Fruit fly (Drosophila melanogaster) whole organism, embryonic: ENCODE data around the gene CG31823.

Experiments
- Adf1 ChIP-seq: fragments of 200-800 bp; sonication (Bioruptor generic); IDR thresholded peaks from 2 replicates; pipeline ENCODE4 v1.3.6; 2022; ENCODE audit warnings: missing biosample characterization, missing genetic modification characterization
- Atf3 ChIP-seq: fragments of 200-800 bp; sonication (Bioruptor generic); optimal IDR thresholded peaks from 3 replicates; lab custom pipeline; 2016; ENCODE audit warnings: missing biosample characterization, missing genetic modification characterization
- Bteb2 ChIP-seq: fragments of 200-800 bp; sonication (Bioruptor generic); optimal IDR thresholded peaks from 2 replicates; lab custom pipeline; 2016; ENCODE audit warnings: missing biosample characterization, missing genetic modification characterization
- CG10321 ChIP-seq: fragments of 200-800 bp; sonication (Bioruptor generic); IDR thresholded peaks from 2 replicates; pipeline ENCODE4 v1.3.6; 2022; ENCODE audit warnings: missing biosample characterization, missing genetic modification characterization
- CG10431 ChIP-seq: fragments of 200-800 bp; sonication (Bioruptor generic); optimal IDR thresholded peaks from 3 replicates; lab custom pipeline; 2018; ENCODE audit warnings: missing biosample characterization, mild to moderate bottlenecking, missing genetic modification characterization
- CG10543 ChIP-seq: fragments of 200-800 bp; sonication (Bioruptor generic); optimal IDR thresholded peaks from 3 replicates; lab custom pipeline; 2017; ENCODE audit warnings: missing biosample characterization, mild to moderate bottlenecking, missing genetic modification characterization, moderate library complexity
- CG10654 ChIP-seq: fragments of 200-800 bp; sonication (Bioruptor generic); optimal IDR thresholded peaks from 2 replicates; lab custom pipeline; 2016; ENCODE audit warnings: missing biosample characterization, missing genetic modification characterization
- CG12299 ChIP-seq: fragments of 200-800 bp; sonication (Bioruptor generic); optimal IDR thresholded peaks from 2 replicates; lab custom pipeline; 2018; ENCODE audit warnings: missing biosample characterization, mild to moderate bottlenecking, missing genetic modification characterization
- CG12659 ChIP-seq: fragments of 200-800 bp; sonication (Bioruptor generic); optimal IDR thresholded peaks from 3 replicates; lab custom pipeline; 2017; ENCODE audit warnings: mild to moderate bottlenecking, missing biosample characterization, missing genetic modification reagents, missing genetic modification characterization
- CG12744 ChIP-seq: fragments of 200-800 bp; sonication (Bioruptor generic); optimal IDR thresholded peaks from 2 replicates; lab custom pipeline; 2016; ENCODE audit warnings: missing biosample characterization, missing genetic modification characterization
- CG13624 ChIP-seq: fragments of 200-800 bp; sonication (Bioruptor generic); optimal IDR thresholded peaks from 2 replicates; lab custom pipeline; 2016; ENCODE audit warnings: missing biosample characterization, missing genetic modification characterization
- CG15696 ChIP-seq: fragments of 200-800 bp; sonication (Bioruptor generic); optimal IDR thresholded peaks from 2 replicates; lab custom pipeline; 2019; ENCODE audit warnings: missing biosample characterization, mild to moderate bottlenecking, missing genetic modification characterization, moderate library complexity
- CG1647 ChIP-seq: fragments of 200-800 bp; sonication (Bioruptor generic); optimal IDR thresholded peaks from 3 replicates; lab custom pipeline; 2016; ENCODE audit warnings: missing biosample characterization, missing genetic modification characterization
- CG17385 ChIP-seq: fragments of 200-800 bp; sonication (Bioruptor generic); optimal IDR thresholded peaks from 3 replicates; lab custom pipeline; 2018; ENCODE audit warnings: missing biosample characterization, mild to moderate bottlenecking, missing genetic modification characterization
- CG2889 ChIP-seq: fragments of 200-800 bp; sonication (Bioruptor generic); IDR thresholded peaks from 3 replicates; pipeline ENCODE4 v1.3.6; 2022; ENCODE audit warnings: missing biosample characterization, missing genetic modification characterization
- CG4282 ChIP-seq: fragments of 200-800 bp; sonication (Bioruptor generic); optimal IDR thresholded peaks from 2 replicates; lab custom pipeline; 2016; ENCODE audit warnings: missing biosample characterization, missing genetic modification characterization
- CG7786 ChIP-seq: fragments of 200-800 bp; sonication (Bioruptor generic); optimal IDR thresholded peaks from 2 replicates; lab custom pipeline; 2016; ENCODE audit warnings: missing biosample characterization, missing genetic modification characterization
- CG7928 ChIP-seq: fragments of 200-800 bp; sonication (Bioruptor generic); optimal IDR thresholded peaks from 2 replicates; lab custom pipeline; 2017; ENCODE audit warnings: missing biosample characterization, mild to moderate bottlenecking, missing genetic modification characterization
- CG8089 ChIP-seq: fragments of 200-800 bp; sonication (Bioruptor generic); optimal IDR thresholded peaks from 3 replicates; lab custom pipeline; 2016; ENCODE audit warnings: missing biosample characterization, missing genetic modification characterization
- Dfd ChIP-seq, 2 experiments: fragments of >200 bp; optimal IDR thresholded peaks; 2 replicates each; lab custom pipeline; 2017; ENCODE audit warnings: missing biosample characterization in 2 of 2, missing genetic modification characterization in 2 of 2
- Dp ChIP-seq: fragments of 200-800 bp; sonication (Bioruptor generic); optimal IDR thresholded peaks from 2 replicates; lab custom pipeline; 2018; ENCODE audit warnings: missing biosample characterization, mild to moderate bottlenecking, missing genetic modification characterization, moderate library complexity
- Eip74EF ChIP-seq, 2 experiments: fragments of 200-800 bp in 1 of 2; fragments of >200 bp in 1 of 2; sonication (Bioruptor generic) in 1 of 2; optimal IDR thresholded peaks; 2 replicates each; lab custom pipeline; 2017 to 2019; ENCODE audit warnings: missing biosample characterization in 2 of 2, missing genetic modification characterization in 2 of 2, mild to moderate bottlenecking in 1 of 2, moderate library complexity in 1 of 2
- Hsf ChIP-seq: fragments of 200-800 bp; sonication (Bioruptor generic); optimal IDR thresholded peaks from 3 replicates; lab custom pipeline; 2016; ENCODE audit warnings: missing biosample characterization, missing genetic modification characterization
- Lim3 ChIP-seq: fragments of 200-800 bp; sonication (Bioruptor generic); IDR thresholded peaks from 2 replicates; pipeline ENCODE4 v1.3.6; 2022; ENCODE audit warnings: missing biosample characterization, missing genetic modification characterization
- Max ChIP-seq: fragments of 200-800 bp; sonication (Bioruptor generic); optimal IDR thresholded peaks from 2 replicates; lab custom pipeline; 2016; ENCODE audit warnings: missing biosample characterization, mild to moderate bottlenecking, missing genetic modification characterization
- Oaz ChIP-seq: fragments of 200-800 bp; sonication (Bioruptor generic); IDR thresholded peaks from 2 replicates; pipeline ENCODE4 v1.3.6; 2022; ENCODE audit warnings: missing biosample characterization, missing genetic modification characterization
- Pdp1 ChIP-seq, 2 experiments: fragments of 200-800 bp; sonication (Bioruptor generic); optimal IDR thresholded peaks; 3 replicates each; lab custom pipeline; 2016; ENCODE audit warnings: missing biosample characterization in 2 of 2, missing genetic modification characterization in 2 of 2, mild to moderate bottlenecking in 1 of 2, moderate library complexity in 1 of 2
- Rfx ChIP-seq: fragments of 200-800 bp; sonication (Bioruptor generic); IDR thresholded peaks from 2 replicates; pipeline ENCODE4 v1.3.6; 2022; ENCODE audit warnings: missing biosample characterization, missing genetic modification characterization
- Stat92E ChIP-seq, 3 experiments: fragments of >200 bp in 2 of 3; fragments of 200-800 bp in 1 of 3; sonication (Bioruptor generic) in 1 of 3; optimal IDR thresholded peaks; 2 replicates each; lab custom pipeline; 2017 to 2019; ENCODE audit warnings: missing biosample characterization in 3 of 3, missing genetic modification characterization in 3 of 3, mild to moderate bottlenecking in 1 of 3, moderate library complexity in 1 of 3
- ara ChIP-seq: fragments of 200-800 bp; sonication (Bioruptor generic); IDR thresholded peaks from 2 replicates; pipeline ENCODE4 v1.3.6; 2022; ENCODE audit warnings: missing biosample characterization, missing genetic modification characterization
- az2 ChIP-seq: fragments of 200-800 bp; sonication (Bioruptor generic); optimal IDR thresholded peaks from 3 replicates; lab custom pipeline; 2016; ENCODE audit warnings: missing biosample characterization, missing genetic modification characterization
- chm ChIP-seq: fragments of 200-800 bp; sonication (Bioruptor generic); IDR thresholded peaks from 2 replicates; pipeline ENCODE4 v1.3.6; 2022; ENCODE audit warnings: missing biosample characterization, missing genetic modification characterization
- dimm ChIP-seq: fragments of 200-800 bp; sonication (Bioruptor generic); IDR thresholded peaks from 2 replicates; pipeline ENCODE4 v1.3.6; 2022; ENCODE audit warnings: missing biosample characterization, missing genetic modification characterization
- emc ChIP-seq: fragments of 200-800 bp; sonication (Bioruptor generic); optimal IDR thresholded peaks from 2 replicates; lab custom pipeline; 2016; ENCODE audit warnings: missing biosample characterization, missing genetic modification characterization
- esg ChIP-seq: fragments of 200-800 bp; sonication (Bioruptor generic); conservative IDR thresholded peaks from 2 replicates; pipeline ENCODE4 v1.3.6; 2022; ENCODE audit warnings: missing biosample characterization, missing genetic modification characterization
- exex ChIP-seq: fragments of 200-800 bp; sonication (Bioruptor generic); optimal IDR thresholded peaks from 4 replicates; lab custom pipeline; 2018; ENCODE audit warnings: missing biosample characterization, mild to moderate bottlenecking, missing genetic modification characterization, moderate library complexity
- gro ChIP-seq: fragments of 200-800 bp; sonication (Bioruptor generic); optimal IDR thresholded peaks from 2 replicates; lab custom pipeline; 2016; ENCODE audit warnings: missing biosample characterization, missing genetic modification characterization
- gsb ChIP-seq: fragments of 200-800 bp; sonication (Bioruptor generic); IDR thresholded peaks from 2 replicates; pipeline ENCODE4 v1.3.6; 2022; ENCODE audit warnings: missing biosample characterization, missing genetic modification characterization
- hbn ChIP-seq: fragments of 200-800 bp; sonication (Bioruptor generic); IDR thresholded peaks from 2 replicates; pipeline ENCODE4 v1.3.6; 2022; ENCODE audit warnings: missing biosample characterization, missing genetic modification characterization; ENCODE audit not compliant: partially characterized antibody
- her ChIP-seq: fragments of 200-800 bp; sonication (Bioruptor generic); optimal IDR thresholded peaks from 2 replicates; lab custom pipeline; 2016; ENCODE audit warnings: missing biosample characterization, missing genetic modification characterization
- nerfin-1 ChIP-seq: fragments of 200-800 bp; sonication (Bioruptor generic); optimal IDR thresholded peaks from 3 replicates; lab custom pipeline; 2019; ENCODE audit warnings: missing biosample characterization, mild to moderate bottlenecking, missing genetic modification characterization, moderate library complexity
- p53 ChIP-seq: fragments of 200-800 bp; sonication (Bioruptor generic); optimal IDR thresholded peaks from 2 replicates; lab custom pipeline; 2016; ENCODE audit warnings: missing biosample characterization, missing genetic modification characterization
- pnt ChIP-seq: fragments of 200-800 bp; sonication (Bioruptor generic); optimal IDR thresholded peaks from 3 replicates; lab custom pipeline; 2016; ENCODE audit warnings: missing biosample characterization, missing genetic modification characterization
- salm ChIP-seq: fragments of 200-800 bp; sonication (Bioruptor generic); optimal IDR thresholded peaks from 2 replicates; lab custom pipeline; 2018; ENCODE audit warnings: missing biosample characterization, mild to moderate bottlenecking, missing genetic modification characterization
- sc ChIP-seq, 3 experiments: fragments of >200 bp in 2 of 3; fragments of 200-800 bp in 1 of 3; sonication (Bioruptor generic) in 1 of 3; optimal IDR thresholded peaks; 2 replicates in 2 of 3; 3 replicates in 1 of 3; lab custom pipeline; 2017; ENCODE audit warnings: mild to moderate bottlenecking in 1 of 3, missing biosample characterization in 1 of 3, missing genetic modification characterization in 1 of 3, missing genetic modification reagents in 1 of 3
- so ChIP-seq: fragments of 200-800 bp; sonication (Bioruptor generic); IDR thresholded peaks from 3 replicates; pipeline ENCODE4 v1.3.6; 2022; ENCODE audit warnings: missing biosample characterization, missing genetic modification characterization
- ttk ChIP-seq: fragments of 200-800 bp; sonication (Bioruptor generic); IDR thresholded peaks from 2 replicates; pipeline ENCODE4 v2.1.2; 2022; ENCODE audit warnings: missing biosample characterization, missing genetic modification characterization
- z ChIP-seq: fragments of 200-800 bp; sonication (Bioruptor generic); IDR thresholded peaks from 3 replicates; pipeline ENCODE4 v1.3.6; 2022; ENCODE audit warnings: missing biosample characterization, missing genetic modification characterization
- zen ChIP-seq: fragments of 200-800 bp; sonication (Bioruptor generic); optimal IDR thresholded peaks from 3 replicates; lab custom pipeline; 2018; ENCODE audit warnings: missing biosample characterization, mild to moderate bottlenecking, missing genetic modification characterization, moderate library complexity
- zen2 ChIP-seq: fragments of 200-800 bp; sonication (Bioruptor generic); IDR thresholded peaks from 3 replicates; pipeline ENCODE4 v1.3.6; 2022; ENCODE audit warnings: missing biosample characterization, missing genetic modification characterization; ENCODE audit not compliant: partially characterized antibody

Gene CG31823

DNA sequence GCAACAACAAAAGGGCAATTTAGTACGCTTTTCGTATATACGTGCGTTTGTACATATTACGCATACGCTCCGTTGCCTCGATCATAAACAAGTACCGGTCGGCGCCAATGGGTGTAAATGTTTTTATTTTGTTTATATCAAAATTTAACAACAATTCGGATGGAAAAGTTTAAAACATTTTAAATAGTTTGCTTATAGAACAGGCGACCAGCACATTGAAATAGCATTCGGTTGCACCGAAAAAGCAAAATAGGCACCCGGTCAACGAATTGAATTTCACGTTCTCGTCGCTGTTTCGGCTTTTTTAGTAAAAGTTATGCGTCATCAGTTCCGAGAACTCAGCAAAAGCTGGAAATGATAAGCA is 13.3 kb upstream of the CG31823 start (continued):
- no peak for TF ChIP-seq CG10431 (GFP tag; lab: Kevin White, UChicago)
- no peak for TF ChIP-seq emc (GFP tag; lab: Kevin White, UChicago)
- no peak for TF ChIP-seq CG15696 (tag; lab: Kevin White, UChicago)
- TF ChIP-seq nerfin-1, result no peak
- no peak for TF ChIP-seq zen2 (GFP tag; lab: Robert Waterston, UW)
- no peak for TF ChIP-seq dimm (GFP tag; lab: Robert Waterston, UW)
- no peak for TF ChIP-seq Max (GFP tag; lab: Kevin White, UChicago)
- TF ChIP-seq CG12299 (tag; lab: Kevin White, UChicago), result peak; percentile 28
- no peak for TF ChIP-seq ttk (GFP tag; lab: Robert Waterston, UW)
- TF ChIP-seq Lim3 (GFP tag; lab: Robert Waterston, UW), result no peak
- no peak for TF ChIP-seq sc (optimal IDR thresholded peaks at IDR 0.05; lab: Kevin White, UChicago)
- TF ChIP-seq sc (GFP tag; optimal IDR thresholded peaks at IDR 0.05; lab: Kevin White, UChicago), result no peak
- no peak for TF ChIP-seq gsb
- TF ChIP-seq so, result peak; percentile 22; the same call in 1 of the 3 replicates
- no peak for TF ChIP-seq her (GFP tag; lab: Kevin White, UChicago)
- no peak for TF ChIP-seq salm (tag; lab: Kevin White, UChicago)
- TF ChIP-seq CG13624 (GFP tag; lab: Kevin White, UChicago), result no peak
- peak; percentile 24 for TF ChIP-seq exex
- no peak for TF ChIP-seq p53
- peak in 1 of 3 experiments; percentile 76 for TF ChIP-seq Stat92E (GFP tag; optimal IDR thresholded peaks at IDR 0.05; lab: Kevin White, UChicago)
- TF ChIP-seq Adf1 (GFP tag; lab: Robert Waterston, UW), result no peak
- no peak for TF ChIP-seq Hsf (GFP tag; lab: Kevin White, UChicago)
- no peak for TF ChIP-seq CG7928 (GFP tag; lab: Kevin White, UChicago)
- TF ChIP-seq CG7786, result no peak
- TF ChIP-seq Eip74EF (GFP tag; optimal IDR thresholded peaks at IDR 0.05; lab: Kevin White, UChicago), result no peak
- 0 out of 2 replicates have a peak, but pooled peaks have one; percentile 50 for TF ChIP-seq chm (GFP tag; lab: Robert Waterston, UW)
- TF ChIP-seq hbn, result 0 out of 2 replicates have a peak, but pooled peaks have one; percentile 30
- TF ChIP-seq, all 482 proteins: peak for 28

dm6 chr2L:15912901-15913673 is 12.8 kb upstream of the CG31823 start:
- TF ChIP-seq CG1647 (GFP tag; lab: Kevin White, UChicago), result no peak
- TF ChIP-seq pnt (GFP tag; lab: Kevin White, UChicago), result peak; percentile 13
- TF ChIP-seq CG10654 (GFP tag; lab: Kevin White, UChicago), result peak; percentile 51
- TF ChIP-seq CG10321, result no peak
- TF ChIP-seq CG2889 (GFP tag; lab: Robert Waterston, UW), result no peak
- TF ChIP-seq CG4282, result no peak
- peak; percentile 42 for TF ChIP-seq esg (GFP tag; lab: Robert Waterston, UW)
- peak; percentile 63 for TF ChIP-seq az2 (GFP tag; lab: Kevin White, UChicago)
- no peak for TF ChIP-seq Oaz (GFP tag; lab: Robert Waterston, UW)
- no peak for TF ChIP-seq her (GFP tag; lab: Kevin White, UChicago)
- TF ChIP-seq CG12744, result no peak
- TF ChIP-seq Dp (GFP tag; lab: Kevin White, UChicago), result no peak
- TF ChIP-seq z (GFP tag; lab: Robert Waterston, UW), result peak; percentile 74
- TF ChIP-seq Atf3, result no peak
- peak; percentile 58 for TF ChIP-seq Rfx
- no peak for TF ChIP-seq Dfd (GFP tag; optimal IDR thresholded peaks at IDR 0.05; lab: Kevin White, UChicago)
- TF ChIP-seq Bteb2 (GFP tag; lab: Kevin White, UChicago), result no peak
- TF ChIP-seq CG17385 (GFP tag; lab: Kevin White, UChicago), result peak; percentile 79
- peak; percentile 25 for TF ChIP-seq zen (tag; lab: Kevin White, UChicago)
- peak; percentile 90 for TF ChIP-seq CG12659 (GFP tag; lab: Kevin White, UChicago)
- no peak for TF ChIP-seq CG8089 (GFP tag; lab: Kevin White, UChicago)
- TF ChIP-seq ara (GFP tag; lab: Robert Waterston, UW), result no peak; the same call in 1 of the 2 replicates
- peak; percentile 18 to 91 for TF ChIP-seq Pdp1 (GFP tag; optimal IDR thresholded peaks at IDR 0.05; lab: Kevin White, UChicago)
- TF ChIP-seq CG10543, result peak; percentile 94
- TF ChIP-seq gro (GFP tag; lab: Kevin White, UChicago), result peak; percentile 47
